Worm (Caenorhabditis elegans) whole organism, L4 larva: ENCODE data around the gene W10G11.19.
A peak's percentile ranks its signal among the peaks of the same experiment; 100 is the strongest.
"Not testable (repeated sequence)": the region's sequence is repeated elsewhere in the genome, so short reads cannot be mapped to it uniquely, and the experiment has no call there.

ENCODE experiments used
- F10B5.3 ChIP-seq: sonication (generic microtip); optimal IDR thresholded peaks from 2 replicates; lab custom pipeline; 2016; ENCODE audit warnings: mild to moderate bottlenecking, missing genetic modification characterization, missing compliant biosample characterization
- F26F4.8 ChIP-seq: fragments of 200-800 bp; sonication (Bioruptor generic); conservative IDR thresholded peaks from 2 replicates; pipeline ENCODE4 v1.3.6; 2022; ENCODE audit warnings: missing genetic modification characterization, missing compliant biosample characterization
- F37D6.2 ChIP-seq: sonication (generic microtip); optimal IDR thresholded peaks from 2 replicates; lab custom pipeline; 2016; ENCODE audit warnings: mild to moderate bottlenecking, missing genetic modification characterization, missing compliant biosample characterization
- F49E8.2 ChIP-seq: sonication (generic microtip); optimal IDR thresholded peaks from 2 replicates; lab custom pipeline; 2016; ENCODE audit warnings: missing compliant biosample characterization, mild to moderate bottlenecking, missing genetic modification characterization, borderline replicate concordance
- T20F7.1 ChIP-seq: fragments of 200-800 bp; sonication (Bioruptor generic); optimal IDR thresholded peaks from 2 replicates; lab custom pipeline; 2018; ENCODE audit warnings: mild to moderate bottlenecking, missing genetic modification characterization, missing compliant biosample characterization
- Y48G9A.11 ChIP-seq: fragments of 200-800 bp; sonication (Bioruptor generic); IDR thresholded peaks from 2 replicates; pipeline ENCODE4 v1.3.6; 2022; ENCODE audit warnings: missing genetic modification reagents, missing genetic modification characterization, missing compliant biosample characterization
- ZK546.5 ChIP-seq, 2 experiments: sonication (generic microtip); optimal IDR thresholded peaks; 2 replicates each; lab custom pipeline; 2017; ENCODE audit warnings: missing biosample characterization in 2 of 2, missing genetic modification characterization in 2 of 2
- ama-1 ChIP-seq: fragments of 150-350 bp; optimal IDR thresholded peaks from 2 replicates; lab custom pipeline; 2014; ENCODE audit warnings: inconsistent platforms, mixed read lengths
- arid-1 ChIP-seq: fragments of 200-800 bp; sonication (Bioruptor generic); conservative IDR thresholded peaks from 2 replicates; pipeline ENCODE4 v1.3.6; 2022; ENCODE audit warnings: missing genetic modification reagents, missing genetic modification characterization, missing compliant biosample characterization
- ces-1 ChIP-seq: fragments of 150-350 bp; sonication (generic microtip); optimal IDR thresholded peaks from 4 replicates; lab custom pipeline; 2014; ENCODE audit warnings: missing biosample characterization, missing genetic modification reagents, missing genetic modification characterization
- ctbp-1 ChIP-seq: fragments of 200-800 bp; sonication (Bioruptor generic); IDR thresholded peaks from 2 replicates; pipeline ENCODE4 v1.3.6; 2022; ENCODE audit warnings: missing genetic modification reagents, missing genetic modification characterization, missing compliant biosample characterization
- dmd-6 ChIP-seq: fragments of 200-800 bp; sonication (Bioruptor generic); IDR thresholded peaks from 2 replicates; pipeline ENCODE4 v1.3.6; 2022; ENCODE audit warnings: missing genetic modification reagents, missing genetic modification characterization, missing compliant biosample characterization
- dmd-8 ChIP-seq: fragments of 200-800 bp; sonication (Bioruptor generic); IDR thresholded peaks from 2 replicates; pipeline ENCODE4 v1.3.6; 2022; ENCODE audit warnings: missing genetic modification characterization, missing compliant biosample characterization
- dmd-9 ChIP-seq: fragments of 200-800 bp; sonication (Bioruptor generic); IDR thresholded peaks from 2 replicates; pipeline ENCODE4 v1.3.6; 2022; ENCODE audit warnings: missing genetic modification reagents, missing genetic modification characterization, missing compliant biosample characterization
- dpl-1 ChIP-seq: fragments of 150-350 bp; optimal IDR thresholded peaks from 2 replicates; lab custom pipeline; 2014; ENCODE audit warnings: missing biosample characterization, missing genetic modification reagents, missing genetic modification characterization
- egl-43 ChIP-seq: fragments of 200-800 bp; sonication (Bioruptor generic); IDR thresholded peaks from 2 replicates; pipeline ENCODE4 v1.3.6; 2022; ENCODE audit warnings: missing genetic modification reagents, missing genetic modification characterization, missing compliant biosample characterization
- fos-1 ChIP-seq: fragments of 150-350 bp; optimal IDR thresholded peaks from 2 replicates; lab custom pipeline; 2014; ENCODE audit warnings: missing biosample characterization, missing genetic modification characterization
- hif-1 ChIP-seq, 2 experiments: sonication (generic microtip); optimal IDR thresholded peaks; 2 replicates each; lab custom pipeline; 2016 to 2017; ENCODE audit warnings: missing compliant biosample characterization in 2 of 2, missing genetic modification characterization in 2 of 2, missing genetic modification reagents in 2 of 2, missing genotype in 2 of 2, mild to moderate bottlenecking in 1 of 2
- madf-9 ChIP-seq: fragments of 200-800 bp; sonication (Bioruptor generic); conservative IDR thresholded peaks from 2 replicates; pipeline ENCODE4 v1.3.6; 2022; ENCODE audit warnings: missing genetic modification reagents, missing genetic modification characterization, missing compliant biosample characterization
- mdl-1 ChIP-seq, 2 experiments: fragments of 150-350 bp in 1 of 2; sonication (generic microtip) in 1 of 2; optimal IDR thresholded peaks; 2 replicates each; lab custom pipeline; 2014 to 2017; ENCODE audit warnings: missing biosample characterization in 2 of 2, missing genetic modification characterization in 2 of 2
- mes-2 ChIP-seq: sonication (generic microtip); optimal IDR thresholded peaks from 2 replicates; lab custom pipeline; 2016; ENCODE audit warnings: missing genotype, mild to moderate bottlenecking, missing genetic modification characterization, missing compliant biosample characterization; ENCODE audit not compliant: poor library complexity, severe bottlenecking
- mxl-2 ChIP-seq: fragments of 200-800 bp; sonication (Bioruptor generic); conservative IDR thresholded peaks from 2 replicates; pipeline ENCODE4 v1.3.6; 2022; ENCODE audit warnings: missing genetic modification reagents, missing genetic modification characterization, missing compliant biosample characterization
- mxl-3 ChIP-seq: fragments of 200-800 bp; sonication (Bioruptor generic); optimal IDR thresholded peaks from 2 replicates; lab custom pipeline; 2018; ENCODE audit warnings: mild to moderate bottlenecking, missing genetic modification characterization, missing compliant biosample characterization
- nhr-11 ChIP-seq: fragments of 150-350 bp; optimal IDR thresholded peaks from 2 replicates; lab custom pipeline; 2014; ENCODE audit warnings: missing biosample characterization, missing genetic modification characterization
- nhr-25 ChIP-seq: sonication (generic microtip); optimal IDR thresholded peaks from 2 replicates; lab custom pipeline; 2017; ENCODE audit warnings: missing genetic modification characterization, mild to moderate bottlenecking, missing compliant biosample characterization, antibody characterized with exemption, moderate library complexity, borderline replicate concordance; ENCODE audit not compliant: insufficient read depth
- nhr-28 ChIP-seq: fragments of 150-350 bp; optimal IDR thresholded peaks from 2 replicates; lab custom pipeline; 2014; ENCODE audit warnings: missing biosample characterization, missing genetic modification characterization
- nhr-41 ChIP-seq: fragments of 200-800 bp; sonication (Bioruptor generic); IDR thresholded peaks from 2 replicates; pipeline ENCODE4 v1.3.6; 2022; ENCODE audit warnings: missing genetic modification reagents, missing genetic modification characterization, missing compliant biosample characterization
- nhr-48 ChIP-seq: sonication (generic microtip); optimal IDR thresholded peaks from 2 replicates; lab custom pipeline; 2016; ENCODE audit warnings: mild to moderate bottlenecking, missing genetic modification characterization, missing compliant biosample characterization
- nhr-6 ChIP-seq: fragments of 150-350 bp; optimal IDR thresholded peaks from 2 replicates; lab custom pipeline; 2014; ENCODE audit warnings: missing biosample characterization, missing genetic modification characterization
- nhr-76 ChIP-seq: fragments of 150-350 bp; optimal IDR thresholded peaks from 2 replicates; lab custom pipeline; 2014; ENCODE audit warnings: missing biosample characterization, missing genetic modification characterization
- php-3 ChIP-seq: fragments of 200-800 bp; sonication (Bioruptor generic); IDR thresholded peaks from 2 replicates; pipeline ENCODE4 v1.3.6; 2022; ENCODE audit warnings: missing genetic modification reagents, missing genetic modification characterization, missing compliant biosample characterization
- rbr-2 ChIP-seq: sonication (generic microtip); optimal IDR thresholded peaks from 2 replicates; lab custom pipeline; 2016; ENCODE audit warnings: missing genotype, missing genetic modification characterization, missing compliant biosample characterization
- saeg-2 ChIP-seq: fragments of 200-800 bp; sonication (Bioruptor generic); IDR thresholded peaks from 2 replicates; pipeline ENCODE4 v1.3.6; 2022; ENCODE audit warnings: missing genetic modification reagents, missing genetic modification characterization, missing compliant biosample characterization
- sdz-12 ChIP-seq: fragments of 200-800 bp; sonication (Bioruptor generic); optimal IDR thresholded peaks from 2 replicates; lab custom pipeline; 2018; ENCODE audit warnings: mild to moderate bottlenecking, missing genetic modification characterization, missing compliant biosample characterization
- spr-1 ChIP-seq: sonication (generic microtip); optimal IDR thresholded peaks from 2 replicates; lab custom pipeline; 2016; ENCODE audit warnings: mild to moderate bottlenecking, missing genetic modification characterization, missing compliant biosample characterization
- spr-3 ChIP-seq: fragments of 200-800 bp; sonication (Bioruptor generic); optimal IDR thresholded peaks from 2 replicates; lab custom pipeline; 2018; ENCODE audit warnings: mild to moderate bottlenecking, missing genetic modification characterization, missing compliant biosample characterization
- tra-1 ChIP-seq: fragments of 200-800 bp; sonication (Bioruptor generic); IDR thresholded peaks from 2 replicates; pipeline ENCODE4 v1.3.6; 2022; ENCODE audit warnings: missing genetic modification reagents, missing genetic modification characterization, missing compliant biosample characterization
- unc-130 ChIP-seq: sonication (generic microtip); optimal IDR thresholded peaks from 2 replicates; lab custom pipeline; 2016; ENCODE audit warnings: missing genetic modification reagents, missing genetic modification characterization, missing compliant biosample characterization
- unc-39 ChIP-seq: sonication (generic microtip); optimal IDR thresholded peaks from 2 replicates; lab custom pipeline; 2017; ENCODE audit warnings: missing biosample characterization, missing genetic modification characterization
- unc-62 ChIP-seq, 3 experiments: fragments of 150-350 bp in 1 of 3; sonication (generic microtip); optimal IDR thresholded peaks in 2 of 3; peaks in 1 of 3; 1 replicate in 1 of 3; 2 replicates in 2 of 3; lab custom pipeline; 2014 to 2017; ENCODE audit warnings: missing biosample characterization in 3 of 3, missing genetic modification characterization in 3 of 3, missing genetic modification reagents in 3 of 3, missing genotype in 1 of 3
- vab-7 ChIP-seq: fragments of 200-800 bp; sonication (Bioruptor generic); IDR thresholded peaks from 2 replicates; pipeline ENCODE4 v1.3.6; 2022; ENCODE audit warnings: missing genetic modification reagents, missing genetic modification characterization, missing compliant biosample characterization
- ztf-11 ChIP-seq: fragments of 150-350 bp; optimal IDR thresholded peaks from 2 replicates; lab custom pipeline; 2014; ENCODE audit warnings: missing biosample characterization, missing genetic modification characterization
- ztf-7 ChIP-seq: fragments of 150-350 bp; optimal IDR thresholded peaks from 2 replicates; lab custom pipeline; 2014; ENCODE audit warnings: missing biosample characterization, missing genetic modification characterization

W10G11.19 gene

ce11 chrII:3561561-3561960, 11.1 kb downstream of the W10G11.19 start, which contains the start of gene W10G11.2:
W10G11.2 (minus strand) TSS chrII:3561661.
- TF ChIP-seq T20F7.1 (GFP tag; lab: Kevin White, UChicago) (no peak), mdl-1 (tag; optimal IDR thresholded peaks at IDR 0.05; lab: Kevin White, UChicago) (no peak), mxl-2 (GFP tag; lab: Robert Waterston, UW) (no peak), ztf-11 (tag; lab: Kevin White, UChicago) (no peak), F49E8.2 (tag; lab: Kevin White, UChicago) (no peak), nhr-76 (tag; lab: Kevin White, UChicago) (no peak), nhr-6 (tag; lab: Kevin White, UChicago) (no peak), ZK546.5 (tag; optimal IDR thresholded peaks at IDR 0.05; lab: Kevin White, UChicago) (no peak), unc-39 (tag; lab: Kevin White, UChicago) (no peak), F10B5.3 (tag; lab: Kevin White, UChicago) (no peak), dpl-1 (GFP tag; lab: Kevin White, UChicago) (no peak), dmd-6 (GFP tag; lab: Robert Waterston, UW) (no peak), arid-1 (GFP tag; lab: Robert Waterston, UW) (no peak), hif-1 (tag; optimal IDR thresholded peaks at IDR 0.05; lab: Kevin White, UChicago) (no peak)

ce11 chrII:3562419-3562818, 12.0 kb downstream of the W10G11.19 start, which contains the start of gene W10G11.3:
W10G11.3 (minus strand) TSS chrII:3562519.
- TF ChIP-seq nhr-25 (tag; lab: Kevin White, UChicago) (no peak), nhr-28 (tag; lab: Kevin White, UChicago) (no peak), sdz-12 (GFP tag; lab: Kevin White, UChicago) (no peak), nhr-6 (tag; lab: Kevin White, UChicago) (no peak), fos-1 (tag; lab: Kevin White, UChicago) (no peak), hif-1 (tag; optimal IDR thresholded peaks at IDR 0.05; lab: Kevin White, UChicago) (no peak), rbr-2 (tag; lab: Kevin White, UChicago) (no peak), ama-1 (no peak), F37D6.2 (tag; lab: Kevin White, UChicago) (no peak), nhr-11 (tag; lab: Kevin White, UChicago) (no peak), vab-7 (GFP tag; lab: Robert Waterston, UW) (no peak), ces-1 (GFP tag; lab: Kevin White, UChicago) (no peak)

ce11 chrII:3567066-3567465, 16.6 kb downstream of the W10G11.19 start:
- TF ChIP-seq ztf-7 (no peak), unc-62 (GFP tag; optimal IDR thresholded peaks at IDR 0.05 in 1 of 2; lab: Kevin White, UChicago) (peak in 1 of 2 experiments; percentile 91), unc-62 (tag; optimal IDR thresholded peaks at IDR 0.05; lab: Kevin White, UChicago) (no peak)
- TF ChIP-seq, all 104 proteins: peak for 1

- TF ChIP-seq unc-62 (GFP tag; optimal IDR thresholded peaks at IDR 0.05 in 1 of 2; lab: Kevin White, UChicago) (peak in 1 of 2 experiments; percentile 66), tra-1 (GFP tag; lab: Robert Waterston, UW) (peak; percentile 54; the same call in 1 of the 2 replicates), dmd-8 (GFP tag; lab: Robert Waterston, UW) (peak; percentile 88), vab-7 (GFP tag; lab: Robert Waterston, UW) (peak; percentile 84), spr-1 (tag; lab: Kevin White, UChicago) (peak; percentile 65), php-3 (GFP tag; lab: Robert Waterston, UW) (0 out of 2 replicates have a peak, but pooled peaks have one; percentile 29), nhr-41 (GFP tag; lab: Robert Waterston, UW) (peak; percentile 59; the same call in 1 of the 2 replicates), F26F4.8 (peak; percentile 74), dmd-9 (GFP tag; lab: Robert Waterston, UW) (peak; percentile 56; the same call in 1 of the 2 replicates), arid-1 (GFP tag; lab: Robert Waterston, UW) (peak; percentile 79), ctbp-1 (GFP tag; lab: Robert Waterston, UW) (peak; percentile 72; the same call in 1 of the 2 replicates), mes-2 (tag; lab: Kevin White, UChicago) (peak; percentile 58), egl-43 (GFP tag; lab: Robert Waterston, UW) (peak; percentile 94), Y48G9A.11 (GFP tag; lab: Robert Waterston, UW) (peak; percentile 67; the same call in 1 of the 2 replicates), unc-130 (peak; percentile 57), saeg-2 (GFP tag; lab: Robert Waterston, UW) (peak; percentile 73; the same call in 1 of the 2 replicates), nhr-48 (tag; lab: Kevin White, UChicago) (peak; percentile 55), madf-9 (GFP tag; lab: Robert Waterston, UW) (peak; percentile 35; the same call in 1 of the 2 replicates), mxl-3 (GFP tag; lab: Kevin White, UChicago) (peak; percentile 16), spr-3 (GFP tag; lab: Kevin White, UChicago) (peak; percentile 19)
- not testable (repeated sequence) for TF ChIP-seq unc-62 (tag; optimal IDR thresholded peaks at IDR 0.05; lab: Kevin White, UChicago)
These were observed 17.1 kb downstream of the W10G11.19 start for ce11 chrII:3567576-3567975.
